Fruit fly (Drosophila melanogaster): ENCODE measurements around the gene CG16800.

CG16800 gene

DNA sequence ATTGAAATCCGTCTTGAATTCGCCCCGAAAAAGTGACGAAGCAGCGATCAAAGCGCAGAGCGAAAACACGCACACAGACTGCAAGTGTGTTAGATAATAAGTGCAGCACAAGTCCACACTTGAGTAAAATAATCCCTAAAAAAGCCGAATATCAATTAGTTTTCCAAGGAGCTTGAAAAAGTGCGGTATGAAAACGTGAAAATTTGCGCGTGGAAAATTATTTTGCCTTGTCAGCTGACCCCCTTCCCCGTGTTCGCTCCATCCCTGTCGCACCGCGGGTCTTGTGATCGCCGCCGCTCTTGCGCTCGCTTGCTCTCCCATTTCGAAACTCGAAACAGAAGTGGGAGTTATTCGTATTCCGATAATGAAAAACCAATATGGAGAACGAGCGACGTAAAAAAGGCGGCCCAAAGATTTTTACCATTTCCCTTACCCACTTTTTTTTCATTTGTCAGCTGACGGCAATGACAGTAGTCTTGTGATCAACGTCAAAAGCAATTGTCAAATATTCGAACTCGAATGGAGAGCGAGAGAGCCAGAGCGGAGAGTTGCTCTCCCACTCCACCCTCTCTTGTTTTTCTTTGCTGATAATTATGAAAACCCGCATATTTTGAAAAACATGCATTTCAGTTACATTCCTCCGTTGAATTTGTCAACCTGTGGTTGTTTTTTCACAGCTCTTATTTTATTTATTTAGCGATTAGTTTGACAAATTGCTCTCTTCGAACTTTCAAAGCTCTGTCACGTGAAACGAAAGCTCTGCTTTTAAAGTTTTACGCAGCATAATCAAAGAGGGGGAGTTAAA lies 8.4 kb downstream of the CG16800 start (continued):
- no peak for TF ChIP-seq zfh1 (GFP tag; IDR thresholded peaks at IDR 0.05)
- no peak for TF ChIP-seq Awh (GFP tag; IDR thresholded peaks at IDR 0.05)
- no peak for TF ChIP-seq CG17829 (tag; optimal IDR thresholded peaks at IDR 0.05)
- TF ChIP-seq Dp (GFP tag; optimal IDR thresholded peaks at IDR 0.05): no peak
- no peak for TF ChIP-seq nau (GFP tag; optimal IDR thresholded peaks at IDR 0.05)
- TF ChIP-seq danr (GFP tag; IDR thresholded peaks at IDR 0.05): 0 out of 2 replicates have a peak, but pooled peaks have one; percentile 8
- TF ChIP-seq CG2129 (GFP tag; IDR thresholded peaks at IDR 0.05; ENCODE audit: partially characterized antibody): no peak
- TF ChIP-seq Hsf (GFP tag; optimal IDR thresholded peaks at IDR 0.05): no peak
- no peak for TF ChIP-seq wdn (GFP tag; IDR thresholded peaks at IDR 0.05)
- TF ChIP-seq sens-2 (GFP tag; IDR thresholded peaks at IDR 0.05): no peak
- TF ChIP-seq CG11456 (GFP tag; IDR thresholded peaks at IDR 0.05): no peak
- no peak for TF ChIP-seq CG17568 (GFP tag; optimal IDR thresholded peaks at IDR 0.05)
- no peak for TF ChIP-seq trem (tag; optimal IDR thresholded peaks at IDR 0.05)
- no peak for TF ChIP-seq CG10267 (tag; optimal IDR thresholded peaks at IDR 0.05)
- TF ChIP-seq fru (optimal IDR thresholded peaks at IDR 0.05): no peak
- TF ChIP-seq CG11560 (tag; IDR thresholded peaks at IDR 0.05): no peak
- no peak for TF ChIP-seq CG13624 (GFP tag; optimal IDR thresholded peaks at IDR 0.05)
- no peak for TF ChIP-seq CG14441 (GFP tag; IDR thresholded peaks at IDR 0.05)
- peak; percentile 61 for TF ChIP-seq exex (tag; optimal IDR thresholded peaks at IDR 0.05)
- TF ChIP-seq Fer3 (tag; optimal IDR thresholded peaks at IDR 0.05): no peak
- TF ChIP-seq zf30C (GFP tag; optimal IDR thresholded peaks at IDR 0.05): no peak
- no peak for TF ChIP-seq CG17359 (tag; optimal IDR thresholded peaks at IDR 0.05)
- TF ChIP-seq Opbp (GFP tag; IDR thresholded peaks at IDR 0.05; ENCODE audit: partially characterized antibody): 0 out of 3 replicates have a peak, but pooled peaks have one; percentile 25
- no peak for TF ChIP-seq CG13775 (GFP tag; optimal IDR thresholded peaks at IDR 0.05)
- no peak for TF ChIP-seq ci (GFP tag; IDR thresholded peaks at IDR 0.05)
- TF ChIP-seq ham (GFP tag; IDR thresholded peaks at IDR 0.05): no peak
- no peak for TF ChIP-seq CTCF (GFP tag; optimal IDR thresholded peaks at IDR 0.05)
- TF ChIP-seq sr (GFP tag; IDR thresholded peaks at IDR 0.05): no peak
- TF ChIP-seq CG12155 (GFP tag; optimal IDR thresholded peaks at IDR 0.05): no peak
- TF ChIP-seq Meics (GFP tag; optimal IDR thresholded peaks at IDR 0.05): no peak
- TF ChIP-seq Lhr (GFP tag; optimal IDR thresholded peaks at IDR 0.05): no peak
- no peak for TF ChIP-seq wor (GFP tag; IDR thresholded peaks at IDR 0.05)
- TF ChIP-seq CG6791 (GFP tag; IDR thresholded peaks at IDR 0.05; ENCODE audit: partially characterized antibody): 0 out of 3 replicates have a peak, but pooled peaks have one; percentile 15
- TF ChIP-seq knrl (GFP tag; IDR thresholded peaks at IDR 0.05; ENCODE audit: partially characterized antibody): no peak
- no peak for TF ChIP-seq D19A (tag; optimal IDR thresholded peaks at IDR 0.05)
- no peak for TF ChIP-seq Sox102F (GFP tag; optimal IDR thresholded peaks at IDR 0.05)
- no peak for TF ChIP-seq CG7786 (GFP tag; optimal IDR thresholded peaks at IDR 0.05)
- TF ChIP-seq vfl (GFP tag; optimal IDR thresholded peaks at IDR 0.05): no peak
- no peak for TF ChIP-seq CG2889 (GFP tag; IDR thresholded peaks at IDR 0.05)
- peak; percentile 29; the same call in 1 of the 2 replicates for TF ChIP-seq Drgx (GFP tag; IDR thresholded peaks at IDR 0.05)
- TF ChIP-seq Rfx (GFP tag; IDR thresholded peaks at IDR 0.05): no peak
- TF ChIP-seq Trl (optimal IDR thresholded peaks at IDR 0.05): peak; percentile 89 to 90
- no peak for TF ChIP-seq Trl (GFP tag; optimal IDR thresholded peaks at IDR 0.05)
- TF ChIP-seq CG17186 (GFP tag; optimal IDR thresholded peaks at IDR 0.05): no peak
- TF ChIP-seq ATbp (GFP tag; optimal IDR thresholded peaks at IDR 0.05): no peak
- no peak for TF ChIP-seq CG12299 (tag; optimal IDR thresholded peaks at IDR 0.05)
- TF ChIP-seq CG3281 (GFP tag; optimal IDR thresholded peaks at IDR 0.05): no peak
- TF ChIP-seq D (optimal IDR thresholded peaks at IDR 0.05): no peak
- TF ChIP-seq D (GFP tag; optimal IDR thresholded peaks at IDR 0.05): no peak
- TF ChIP-seq Sox100B (GFP tag; optimal IDR thresholded peaks at IDR 0.05): no peak
- TF ChIP-seq Lpt (GFP tag; optimal IDR thresholded peaks at IDR 0.05): no peak
- TF ChIP-seq al (GFP tag; IDR thresholded peaks at IDR 0.05): no peak
